Worm (Caenorhabditis elegans) whole organism, young adult: ENCODE measurements around the gene paml-1.
A peak's percentile ranks its signal among the peaks of the same experiment; 100 is the strongest.

Source experiments
- B0035.1 ChIP-seq: sonication (generic microtip); optimal IDR thresholded peaks from 2 replicates; lab custom pipeline; 2016; ENCODE audit warnings: missing genetic modification characterization, mild to moderate bottlenecking, missing compliant biosample characterization, missing genotype, missing genetic modification reagents
- B0261.1 ChIP-seq: sonication (generic microtip); optimal IDR thresholded peaks from 2 replicates; lab custom pipeline; 2016; ENCODE audit warnings: mild to moderate bottlenecking, missing genetic modification characterization, moderate library complexity, missing compliant biosample characterization
- C06A6.2 ChIP-seq: fragments of 200-800 bp; sonication (Bioruptor generic); conservative IDR thresholded peaks from 2 replicates; pipeline ENCODE4 v1.3.6; 2022; ENCODE audit warnings: missing genetic modification characterization, missing compliant biosample characterization
- C17E4.6 ChIP-seq: fragments of 200-800 bp; sonication (Bioruptor generic); IDR thresholded peaks from 2 replicates; pipeline ENCODE4 v1.3.6; 2022; ENCODE audit warnings: missing genetic modification reagents, missing genetic modification characterization, missing compliant biosample characterization
- F10E7.11 ChIP-seq: sonication (generic microtip); optimal IDR thresholded peaks from 2 replicates; lab custom pipeline; 2017; ENCODE audit warnings: mild to moderate bottlenecking, missing genetic modification characterization, moderate library complexity, missing compliant biosample characterization
- F22D6.2 ChIP-seq: sonication (generic microtip); optimal IDR thresholded peaks from 2 replicates; lab custom pipeline; 2016; ENCODE audit warnings: mild to moderate bottlenecking, missing genetic modification characterization, missing compliant biosample characterization
- F55B11.4 ChIP-seq: sonication (generic microtip); optimal IDR thresholded peaks from 2 replicates; lab custom pipeline; 2016; ENCODE audit warnings: missing compliant biosample characterization, missing genetic modification characterization, borderline replicate concordance; ENCODE audit not compliant: insufficient read depth
- F57C9.4 ChIP-seq: sonication (generic microtip); optimal IDR thresholded peaks from 2 replicates; lab custom pipeline; 2017; ENCODE audit warnings: mild to moderate bottlenecking, missing genetic modification characterization, missing compliant biosample characterization
- Y53G8AR.9 ChIP-seq: fragments of 200-800 bp; sonication (Bioruptor generic); conservative IDR thresholded peaks from 2 replicates; pipeline ENCODE4 v1.3.6; 2022; ENCODE audit warnings: missing genetic modification reagents, missing genetic modification characterization, missing compliant biosample characterization
- Y56A3A.18 ChIP-seq: fragments of 200-800 bp; sonication (Bioruptor generic); IDR thresholded peaks from 2 replicates; pipeline ENCODE4 v1.3.6; 2022; ENCODE audit warnings: missing genetic modification reagents, missing genetic modification characterization, missing compliant biosample characterization
- ZK185.1 ChIP-seq: sonication (generic microtip); optimal IDR thresholded peaks from 2 replicates; lab custom pipeline; 2016; ENCODE audit warnings: mild to moderate bottlenecking, missing genetic modification characterization, missing compliant biosample characterization; ENCODE audit not compliant: poor library complexity, severe bottlenecking
- attf-5 ChIP-seq: fragments of 200-800 bp; sonication (Bioruptor generic); optimal IDR thresholded peaks from 2 replicates; lab custom pipeline; 2018; ENCODE audit warnings: mild to moderate bottlenecking, missing genetic modification characterization, missing compliant biosample characterization
- attf-6 ChIP-seq: fragments of 200-800 bp; sonication (Bioruptor generic); IDR thresholded peaks from 2 replicates; pipeline ENCODE4 v1.3.6; 2022; ENCODE audit warnings: missing genetic modification reagents, missing genetic modification characterization, missing compliant biosample characterization
- cebp-1 ChIP-seq, 2 experiments: fragments of 200-800 bp in 1 of 2; sonication (Bioruptor generic) in 1 of 2; sonication (generic microtip) in 1 of 2; IDR thresholded peaks in 1 of 2; optimal IDR thresholded peaks in 1 of 2; 2 replicates each; pipeline versions ENCODE4 v1.3.6 to Lab custom; 2017 to 2022; ENCODE audit warnings: missing compliant biosample characterization in 2 of 2, missing genetic modification characterization in 2 of 2, mild to moderate bottlenecking in 1 of 2, missing genetic modification reagents in 1 of 2, moderate library complexity in 1 of 2
- ceh-100 ChIP-seq: fragments of 200-800 bp; sonication (Bioruptor generic); IDR thresholded peaks from 2 replicates; pipeline ENCODE4 v1.3.6; 2022; ENCODE audit warnings: missing genetic modification reagents, missing genetic modification characterization, missing compliant biosample characterization
- dox-1 ChIP-seq: fragments of 200-800 bp; sonication (Bioruptor generic); IDR thresholded peaks from 2 replicates; pipeline ENCODE4 v1.3.6; 2022; ENCODE audit warnings: missing genetic modification reagents, missing genetic modification characterization, missing compliant biosample characterization
- ekl-4 ChIP-seq: fragments of 200-800 bp; sonication (Bioruptor generic); IDR thresholded peaks from 2 replicates; pipeline ENCODE4 v1.3.6; 2022; ENCODE audit warnings: missing genetic modification reagents, missing genetic modification characterization, missing compliant biosample characterization
- let-526 ChIP-seq: fragments of 200-800 bp; sonication (Bioruptor generic); IDR thresholded peaks from 2 replicates; pipeline ENCODE4 v1.3.6; 2022; ENCODE audit warnings: missing genetic modification reagents, missing genetic modification characterization, missing compliant biosample characterization
- let-607 ChIP-seq, 2 experiments: fragments of 200-800 bp in 1 of 2; sonication (Bioruptor generic) in 1 of 2; sonication (generic microtip) in 1 of 2; optimal IDR thresholded peaks; 2 replicates each; lab custom pipeline; 2016 to 2018; ENCODE audit warnings: mild to moderate bottlenecking in 2 of 2, missing compliant biosample characterization in 2 of 2, missing genetic modification characterization in 2 of 2, moderate library complexity in 2 of 2, missing genotype in 1 of 2
- lin-26 ChIP-seq: fragments of 200-800 bp; sonication (Bioruptor generic); IDR thresholded peaks from 2 replicates; pipeline ENCODE4 v1.3.6; 2022; ENCODE audit warnings: missing genetic modification reagents, missing genetic modification characterization, missing compliant biosample characterization
- lin-40 ChIP-seq: sonication (generic microtip); optimal IDR thresholded peaks from 2 replicates; lab custom pipeline; 2016; ENCODE audit warnings: missing genetic modification characterization, mild to moderate bottlenecking, missing compliant biosample characterization, missing genotype, missing genetic modification reagents
- lsl-1 ChIP-seq: fragments of 200-800 bp; sonication (Bioruptor generic); optimal IDR thresholded peaks from 2 replicates; lab custom pipeline; 2018; ENCODE audit warnings: mild to moderate bottlenecking, missing genetic modification characterization, moderate library complexity, missing compliant biosample characterization
- madf-8 ChIP-seq: fragments of 200-800 bp; sonication (Bioruptor generic); conservative IDR thresholded peaks from 2 replicates; pipeline ENCODE4 v1.3.6; 2022; ENCODE audit warnings: missing genetic modification reagents, missing genetic modification characterization, missing compliant biosample characterization
- mes-4 ChIP-seq: sonication (generic microtip); optimal IDR thresholded peaks from 2 replicates; lab custom pipeline; 2016; ENCODE audit warnings: missing genotype, missing genetic modification characterization, missing compliant biosample characterization
- mxl-1 ChIP-seq: sonication (generic microtip); optimal IDR thresholded peaks from 2 replicates; lab custom pipeline; 2016; ENCODE audit warnings: missing genetic modification characterization, missing compliant biosample characterization
- nhr-120 ChIP-seq: fragments of 200-800 bp; sonication (Bioruptor generic); IDR thresholded peaks from 2 replicates; pipeline ENCODE4 v1.3.6; 2022; ENCODE audit warnings: missing genetic modification characterization, missing compliant biosample characterization
- nhr-179 ChIP-seq: sonication (generic microtip); optimal IDR thresholded peaks from 2 replicates; lab custom pipeline; 2016; ENCODE audit warnings: mild to moderate bottlenecking, missing genetic modification characterization, missing compliant biosample characterization
- nhr-80 ChIP-seq: sonication (generic microtip); optimal IDR thresholded peaks from 2 replicates; lab custom pipeline; 2016; ENCODE audit warnings: missing genetic modification characterization, missing compliant biosample characterization
- pbrm-1 ChIP-seq: fragments of 200-800 bp; sonication (Bioruptor generic); IDR thresholded peaks from 2 replicates; pipeline ENCODE4 v1.3.6; 2022; ENCODE audit warnings: missing genetic modification reagents, missing genetic modification characterization, missing compliant biosample characterization
- pha-4 ChIP-seq: fragments of 150-350 bp; sonication (generic microtip); optimal IDR thresholded peaks from 2 replicates; lab custom pipeline; 2014; ENCODE audit warnings: missing biosample characterization, missing genetic modification reagents, missing genetic modification characterization
- rcor-1 ChIP-seq: fragments of 200-800 bp; sonication (Bioruptor generic); IDR thresholded peaks from 2 replicates; pipeline ENCODE4 v1.3.6; 2022; ENCODE audit warnings: missing genetic modification reagents, missing genetic modification characterization, missing compliant biosample characterization
- repo-1 ChIP-seq: sonication (generic microtip); optimal IDR thresholded peaks from 2 replicates; lab custom pipeline; 2017; ENCODE audit warnings: mild to moderate bottlenecking, missing genetic modification characterization, missing compliant biosample characterization
- rpc-1 ChIP-seq, 2 experiments: fragments of 150-350 bp in 1 of 2; sonication (generic microtip) in 1 of 2; optimal IDR thresholded peaks; 2 replicates each; lab custom pipeline; 2014 to 2018; ENCODE audit warnings: missing biosample characterization in 1 of 2, missing genetic modification characterization in 1 of 2, missing genetic modification reagents in 1 of 2, missing genotype in 1 of 2
- snpc-1.1 ChIP-seq: sonication (generic microtip); optimal IDR thresholded peaks from 2 replicates; lab custom pipeline; 2017; ENCODE audit warnings: missing genetic modification characterization, mild to moderate bottlenecking, missing compliant biosample characterization, antibody characterized with exemption, moderate library complexity, missing genotype, missing genetic modification reagents; ENCODE audit not compliant: insufficient read depth
- snpc-3.4 ChIP-seq: sonication (generic microtip); optimal IDR thresholded peaks from 2 replicates; lab custom pipeline; 2017; ENCODE audit warnings: missing genetic modification characterization, mild to moderate bottlenecking, missing compliant biosample characterization, antibody characterized with exemption, moderate library complexity, missing genotype, missing genetic modification reagents
- snpc-4 ChIP-seq, 5 experiments: fragments of 150-350 bp in 1 of 5; sonication (generic microtip) in 4 of 5; optimal IDR thresholded peaks; 2 replicates each; lab custom pipeline; 2014 to 2018; ENCODE audit warnings: missing genetic modification characterization in 5 of 5, missing biosample characterization in 3 of 5, antibody characterized with exemption in 2 of 5, mild to moderate bottlenecking in 2 of 5, missing compliant biosample characterization in 2 of 5, missing genotype in 2 of 5, moderate library complexity in 2 of 5, missing genetic modification reagents in 1 of 5
- somi-1 ChIP-seq: fragments of 200-800 bp; sonication (Bioruptor generic); optimal IDR thresholded peaks from 2 replicates; lab custom pipeline; 2018; ENCODE audit warnings: mild to moderate bottlenecking, missing genetic modification characterization, missing compliant biosample characterization
- tbp1 ChIP-seq: fragments of 200-800 bp; sonication (Bioruptor generic); optimal IDR thresholded peaks from 2 replicates; lab custom pipeline; 2018; ENCODE audit warnings: mild to moderate bottlenecking, missing genetic modification characterization, missing compliant biosample characterization
- ztf-26 ChIP-seq: sonication (generic microtip); optimal IDR thresholded peaks from 2 replicates; lab custom pipeline; 2017; ENCODE audit warnings: missing genetic modification characterization, missing compliant biosample characterization
- ztf-3 ChIP-seq: fragments of 200-800 bp; sonication (Bioruptor generic); optimal IDR thresholded peaks from 2 replicates; lab custom pipeline; 2018; ENCODE audit warnings: mild to moderate bottlenecking, missing genetic modification characterization, missing compliant biosample characterization

Gene paml-1

DNA sequence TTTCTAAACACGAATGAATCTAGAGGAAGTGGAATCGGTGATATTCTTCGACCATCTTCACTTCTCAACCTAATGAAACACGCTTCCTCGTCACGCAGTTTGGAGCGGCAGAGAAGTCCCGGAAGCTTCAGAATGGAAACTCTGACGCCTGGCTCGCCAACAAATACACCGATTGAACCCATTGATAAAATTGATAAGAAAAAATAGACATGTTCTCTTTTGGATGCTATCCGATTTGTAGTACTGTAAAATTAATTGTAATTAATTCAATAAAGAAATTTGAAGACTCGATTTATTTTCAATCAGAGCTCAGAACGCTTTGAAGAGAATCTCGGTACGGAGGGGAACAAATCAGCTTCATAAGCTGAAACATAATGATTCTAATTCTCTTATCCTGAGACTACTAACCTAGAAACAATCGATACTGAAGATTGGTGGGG, 19.3 kb downstream of the paml-1 start (continued):
- TF ChIP-seq mes-4 (tag; lab: Kevin White, UChicago) (no peak), nhr-80 (peak; percentile 54), rpc-1 (optimal IDR thresholded peaks at IDR 0.05; lab: Kevin White, UChicago) (no peak), rpc-1 (tag; optimal IDR thresholded peaks at IDR 0.05; lab: Kevin White, UChicago) (no peak), attf-6 (GFP tag; lab: Robert Waterston, UW) (no peak), snpc-4 (GFP tag; optimal IDR thresholded peaks at IDR 0.05; lab: Kevin White, UChicago) (no peak), snpc-4 (tag; optimal IDR thresholded peaks at IDR 0.05; lab: Kevin White, UChicago) (peak in 3 of 4 experiments; percentile 1 to 54 (median 52)), dox-1 (GFP tag; lab: Robert Waterston, UW) (peak; percentile 72), pbrm-1 (GFP tag; lab: Robert Waterston, UW) (0 out of 2 replicates have a peak, but pooled peaks have one; percentile 59), F10E7.11 (peak; percentile 75), snpc-3.4 (tag; lab: Kevin White, UChicago) (peak; percentile 69), C17E4.6 (GFP tag; lab: Robert Waterston, UW) (peak; percentile 28; the same call in 1 of the 2 replicates), F57C9.4 (tag; lab: Kevin White, UChicago) (peak; percentile 25), F55B11.4 (tag; lab: Kevin White, UChicago) (no peak), lin-26 (GFP tag; lab: Robert Waterston, UW) (peak; percentile 70), tbp1 (peak; percentile 63), B0261.1 (tag; lab: Kevin White, UChicago) (peak; percentile 11), rcor-1 (GFP tag; lab: Robert Waterston, UW) (peak; percentile 54), ztf-26 (peak; percentile 68), pha-4 (tag; lab: Kevin White, UChicago) (no peak), ZK185.1 (peak; percentile 86), snpc-1.1 (tag; lab: Kevin White, UChicago) (peak; percentile 45), F22D6.2 (tag; lab: Kevin White, UChicago) (peak; percentile 53), madf-8 (0 out of 2 replicates have a peak, but pooled peaks have one; percentile 13), nhr-120 (GFP tag; lab: Robert Waterston, UW) (no peak), let-607 (tag; optimal IDR thresholded peaks at IDR 0.05; lab: Kevin White, UChicago) (peak; percentile 39 to 71), ztf-3 (GFP tag; lab: Kevin White, UChicago) (peak; percentile 80), somi-1 (GFP tag; lab: Kevin White, UChicago) (peak; percentile 73), ekl-4 (GFP tag; lab: Robert Waterston, UW) (peak; percentile 82), C06A6.2 (GFP tag; lab: Robert Waterston, UW) (peak; percentile 58; the same call in 1 of the 2 replicates), let-526 (GFP tag; lab: Robert Waterston, UW) (peak; percentile 87), attf-5 (GFP tag; lab: Kevin White, UChicago) (peak; percentile 44), Y53G8AR.9 (GFP tag; lab: Robert Waterston, UW) (peak; percentile 96), repo-1 (peak; percentile 95), nhr-179 (no peak), ceh-100 (0 out of 2 replicates have a peak, but pooled peaks have one; percentile 20), mxl-1 (tag; lab: Kevin White, UChicago) (peak; percentile 45), lin-40 (tag; lab: Kevin White, UChicago) (peak; percentile 69)
- TF ChIP-seq, all 124 proteins: peak for 78

DNA sequence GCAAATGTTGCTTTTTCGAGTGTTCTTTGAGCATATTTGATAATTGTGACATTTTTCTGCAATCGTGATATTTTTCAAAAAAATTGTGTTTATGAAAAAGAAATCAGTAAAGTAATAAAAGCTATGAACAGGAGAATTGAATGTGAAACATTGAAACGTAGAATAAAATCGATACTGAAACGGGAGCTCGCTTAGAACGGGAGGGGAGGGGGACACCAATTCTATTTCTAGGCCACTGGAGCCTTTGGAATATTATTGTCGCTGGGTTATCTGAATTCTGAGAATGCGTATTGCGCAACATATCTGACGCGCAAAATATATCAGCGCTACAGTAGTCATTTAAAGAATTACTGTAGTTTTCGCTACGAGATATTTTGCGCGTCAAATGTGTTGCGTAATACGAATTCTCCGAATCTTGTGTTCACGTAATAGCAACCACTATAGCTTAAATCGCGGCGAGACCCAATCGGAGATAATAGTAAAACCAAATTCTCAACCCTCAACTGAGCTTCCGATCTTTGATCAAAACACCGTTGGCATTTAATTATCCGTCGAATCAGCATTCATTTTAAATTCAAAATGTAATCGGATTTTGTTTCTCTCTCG, 21.9 kb downstream of the paml-1 start, which contains the start of the genes blos-1 and best-18:
Gene blos-1 (minus strand): TSS at position 58 of the 606 bp plus-strand sequence.
Gene best-18 (plus strand): TSS at position 508 of the 606 bp plus-strand sequence.
- TF ChIP-seq B0035.1 (tag; lab: Kevin White, UChicago) = no peak
- no peak for TF ChIP-seq let-607 (tag; optimal IDR thresholded peaks at IDR 0.05; lab: Kevin White, UChicago)
- no peak for TF ChIP-seq cebp-1 (GFP tag; IDR thresholded peaks at IDR 0.05; lab: Robert Waterston, UW)
- peak; percentile 16 for TF ChIP-seq cebp-1 (tag; optimal IDR thresholded peaks at IDR 0.05; lab: Kevin White, UChicago)
- peak; percentile 46 for TF ChIP-seq lsl-1 (GFP tag; lab: Kevin White, UChicago)
- TF ChIP-seq Y56A3A.18 (GFP tag; lab: Robert Waterston, UW) = no peak
